Fruit fly (Drosophila melanogaster) whole organism, prepupa: ENCODE measurements around the gene CG13725.

Experiments used
- CG10631 ChIP-seq: fragments of 200-800 bp; sonication (Bioruptor generic); optimal IDR thresholded peaks from 2 replicates; lab custom pipeline; 2016; ENCODE audit warnings: missing biosample characterization, missing genetic modification characterization
- CG11294 ChIP-seq: fragments of 200-800 bp; sonication (Bioruptor generic); IDR thresholded peaks from 2 replicates; pipeline ENCODE4 v1.3.6; 2022; ENCODE audit warnings: missing biosample characterization, missing genetic modification characterization
- CG11762 ChIP-seq: fragments of 200-800 bp; sonication (Bioruptor generic); optimal IDR thresholded peaks from 3 replicates; lab custom pipeline; 2016; ENCODE audit warnings: missing biosample characterization, missing genetic modification characterization; ENCODE audit not compliant: insufficient read depth
- CG11902 ChIP-seq: fragments of 200-800 bp; sonication (Bioruptor generic); optimal IDR thresholded peaks from 3 replicates; lab custom pipeline; 2016; ENCODE audit warnings: missing biosample characterization, missing genetic modification characterization
- CG1621 ChIP-seq: fragments of 200-800 bp; sonication (Bioruptor generic); optimal IDR thresholded peaks from 3 replicates; lab custom pipeline; 2018; ENCODE audit warnings: missing biosample characterization, mild to moderate bottlenecking, missing genetic modification characterization
- CG16779 ChIP-seq: fragments of 200-800 bp; sonication (Bioruptor generic); optimal IDR thresholded peaks from 3 replicates; lab custom pipeline; 2017; ENCODE audit warnings: missing biosample characterization, mild to moderate bottlenecking, missing genetic modification characterization
- CG31627 ChIP-seq: fragments of 200-800 bp; sonication (Bioruptor generic); optimal IDR thresholded peaks from 3 replicates; lab custom pipeline; 2016; ENCODE audit warnings: missing biosample characterization, missing genetic modification characterization
- CG34406 ChIP-seq: fragments of 200-800 bp; sonication (Bioruptor generic); optimal IDR thresholded peaks from 3 replicates; lab custom pipeline; 2016; ENCODE audit warnings: missing biosample characterization, missing genetic modification characterization
- CG6792 ChIP-seq: fragments of 200-800 bp; sonication (Bioruptor generic); optimal IDR thresholded peaks from 3 replicates; lab custom pipeline; 2016; ENCODE audit warnings: missing biosample characterization, missing genetic modification characterization
- CG8119 ChIP-seq: fragments of 200-800 bp; sonication (Bioruptor generic); IDR thresholded peaks from 3 replicates; pipeline ENCODE4 v1.3.6; 2022; ENCODE audit warnings: missing biosample characterization, missing genetic modification characterization
- CG8319 ChIP-seq: fragments of 200-800 bp; sonication (Bioruptor generic); optimal IDR thresholded peaks from 3 replicates; lab custom pipeline; 2016; ENCODE audit warnings: missing biosample characterization, missing genetic modification characterization
- Eip75B ChIP-seq: fragments of 200-800 bp; sonication (Bioruptor generic); optimal IDR thresholded peaks from 3 replicates; lab custom pipeline; 2016; ENCODE audit warnings: missing biosample characterization, missing genetic modification characterization
- Eip93F ChIP-seq: fragments of 200-800 bp; sonication (Bioruptor generic); optimal IDR thresholded peaks from 2 replicates; lab custom pipeline; 2016; ENCODE audit warnings: missing biosample characterization, mild to moderate bottlenecking, missing genetic modification characterization
- Ets21C ChIP-seq: fragments of 200-800 bp; sonication (Bioruptor generic); optimal IDR thresholded peaks from 3 replicates; lab custom pipeline; 2016; ENCODE audit warnings: missing biosample characterization, missing genetic modification characterization
- Hr38 ChIP-seq: sonication (Bioruptor generic); optimal IDR thresholded peaks from 2 replicates; lab custom pipeline; 2016; ENCODE audit warnings: missing biosample characterization, missing genetic modification characterization
- Hr39 ChIP-seq: fragments of 200-800 bp; sonication (Bioruptor generic); optimal IDR thresholded peaks from 2 replicates; lab custom pipeline; 2016; ENCODE audit warnings: missing biosample characterization, missing genetic modification characterization
- Hr4 ChIP-seq: fragments of 200-800 bp; sonication (Bioruptor generic); optimal IDR thresholded peaks from 3 replicates; lab custom pipeline; 2016; ENCODE audit warnings: missing biosample characterization, missing genetic modification characterization
- Lpt ChIP-seq: fragments of 200-800 bp; sonication (Bioruptor generic); optimal IDR thresholded peaks from 3 replicates; lab custom pipeline; 2016; ENCODE audit warnings: missing biosample characterization, missing genetic modification characterization
- Met ChIP-seq: fragments of 200-800 bp; sonication (Bioruptor generic); optimal IDR thresholded peaks from 3 replicates; lab custom pipeline; 2016; ENCODE audit warnings: missing biosample characterization, missing genetic modification characterization
- Sox102F ChIP-seq: fragments of 200-800 bp; sonication (Bioruptor generic); optimal IDR thresholded peaks from 2 replicates; lab custom pipeline; 2016; ENCODE audit warnings: missing biosample characterization, mild to moderate bottlenecking, missing genetic modification characterization
- Sox14 ChIP-seq: fragments of 200-800 bp; sonication (Bioruptor generic); optimal IDR thresholded peaks from 3 replicates; lab custom pipeline; 2016; ENCODE audit warnings: missing biosample characterization, missing genetic modification characterization
- achi ChIP-seq: fragments of 200-800 bp; sonication (Bioruptor generic); optimal IDR thresholded peaks from 3 replicates; lab custom pipeline; 2016; ENCODE audit warnings: missing biosample characterization, missing genetic modification characterization
- dac ChIP-seq: fragments of 200-800 bp; sonication (Bioruptor generic); optimal IDR thresholded peaks from 2 replicates; lab custom pipeline; 2017; ENCODE audit warnings: missing biosample characterization, mild to moderate bottlenecking, missing genetic modification characterization
- eg ChIP-seq: fragments of 200-800 bp; sonication (Bioruptor generic); IDR thresholded peaks from 3 replicates; pipeline ENCODE4 v1.3.6; 2022; ENCODE audit warnings: missing biosample characterization, missing genetic modification characterization
- esn ChIP-seq: fragments of 200-800 bp; sonication (Bioruptor generic); optimal IDR thresholded peaks from 2 replicates; lab custom pipeline; 2016; ENCODE audit warnings: missing biosample characterization, mild to moderate bottlenecking, missing genetic modification characterization, moderate library complexity
- fd59A ChIP-seq: fragments of 200-800 bp; sonication (Bioruptor generic); optimal IDR thresholded peaks from 2 replicates; lab custom pipeline; 2017; ENCODE audit warnings: missing biosample characterization, mild to moderate bottlenecking, missing genetic modification characterization, missing genetic modification reagents
- fd85E ChIP-seq: fragments of 200-800 bp; sonication (Bioruptor generic); optimal IDR thresholded peaks from 3 replicates; lab custom pipeline; 2016; ENCODE audit warnings: missing biosample characterization, missing genetic modification characterization
- fkh ChIP-seq: fragments of 200-800 bp; sonication (Bioruptor generic); optimal IDR thresholded peaks from 3 replicates; lab custom pipeline; 2017; ENCODE audit warnings: missing biosample characterization, mild to moderate bottlenecking, missing genetic modification characterization, moderate library complexity
- lz ChIP-seq: fragments of 200-800 bp; sonication (Bioruptor generic); optimal IDR thresholded peaks from 3 replicates; lab custom pipeline; 2016; ENCODE audit warnings: missing biosample characterization, missing genetic modification characterization
- net ChIP-seq: fragments of 200-800 bp; sonication (Bioruptor generic); optimal IDR thresholded peaks from 3 replicates; lab custom pipeline; 2016; ENCODE audit warnings: missing biosample characterization, missing genetic modification characterization
- salr ChIP-seq, 2 experiments: fragments of 200-800 bp; sonication (Bioruptor generic); optimal IDR thresholded peaks; 3 replicates each; lab custom pipeline; 2016 to 2018; ENCODE audit warnings: missing biosample characterization in 2 of 2, missing genetic modification characterization in 2 of 2, mild to moderate bottlenecking in 1 of 2
- spab ChIP-seq: fragments of 200-800 bp; sonication (Bioruptor generic); optimal IDR thresholded peaks from 2 replicates; lab custom pipeline; 2017; ENCODE audit warnings: missing biosample characterization, mild to moderate bottlenecking, missing genetic modification characterization, missing genetic modification reagents
- ss ChIP-seq, 2 experiments: fragments of 200-800 bp; sonication (Bioruptor generic); optimal IDR thresholded peaks; 2 replicates in 1 of 2; 3 replicates in 1 of 2; lab custom pipeline; 2017 to 2018; ENCODE audit warnings: mild to moderate bottlenecking in 2 of 2, missing biosample characterization in 2 of 2, missing genetic modification characterization in 2 of 2, moderate library complexity in 1 of 2
- svp ChIP-seq: fragments of 200-800 bp; sonication (Bioruptor generic); peaks from one replicate; lab custom pipeline; 2016; ENCODE audit warnings: missing biosample characterization, missing genetic modification characterization

The CG13725 gene

DNA sequence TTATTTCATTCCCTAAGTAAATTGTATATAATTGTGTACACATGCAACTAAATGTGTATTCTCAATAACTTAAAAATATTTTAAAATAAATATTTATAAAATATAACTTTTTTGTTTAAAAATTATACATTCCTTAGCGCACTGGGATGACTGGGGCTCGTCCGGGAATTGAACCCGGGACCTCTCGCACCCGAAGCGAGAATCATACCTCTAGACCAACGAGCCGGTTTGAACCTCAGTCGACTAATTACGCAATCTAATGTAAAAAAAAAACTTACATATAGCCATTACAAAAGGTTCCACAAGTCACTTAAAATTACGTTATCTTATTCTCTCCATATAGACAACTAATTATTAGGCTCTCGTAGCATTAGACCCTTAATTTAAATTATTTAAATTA is 14.4 kb upstream of the CG13725 start:
- TF ChIP-seq svp (GFP tag; lab: Kevin White, UChicago): peak; percentile 27
- TF ChIP-seq fd85E: no peak
- no peak for TF ChIP-seq Hr39

DNA sequence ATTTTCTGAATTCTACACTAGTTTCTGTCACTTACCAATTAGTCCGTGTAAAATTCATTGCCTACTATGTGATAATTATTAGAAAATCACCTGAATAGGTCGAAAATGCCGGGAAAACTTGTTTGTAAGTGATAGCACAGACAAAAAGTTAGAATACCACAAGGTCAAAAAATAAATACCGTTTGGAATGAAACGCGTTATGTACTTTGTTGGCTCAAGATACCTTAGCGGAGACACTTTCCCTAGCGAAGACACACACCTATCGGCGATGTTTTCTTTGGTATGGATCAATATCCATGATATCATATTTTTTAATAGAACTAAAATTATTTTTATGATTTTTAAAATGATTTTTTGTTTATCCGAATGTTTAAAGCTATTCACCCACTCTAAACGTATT is 13.8 kb upstream of the CG13725 start, which contains the start of gene CG6479:
Gene CG6479, minus strand, starts transcription at position 141 of the 400 bp plus-strand sequence.
- peak; percentile 80 for TF ChIP-seq svp (GFP tag; lab: Kevin White, UChicago)
- TF ChIP-seq spab (GFP tag; lab: Kevin White, UChicago): no peak
- TF ChIP-seq esn (GFP tag; lab: Kevin White, UChicago): no peak
- no peak for TF ChIP-seq Sox102F (GFP tag; lab: Kevin White, UChicago)
- TF ChIP-seq achi (GFP tag; lab: Kevin White, UChicago): no peak
- TF ChIP-seq Lpt: no peak

DNA sequence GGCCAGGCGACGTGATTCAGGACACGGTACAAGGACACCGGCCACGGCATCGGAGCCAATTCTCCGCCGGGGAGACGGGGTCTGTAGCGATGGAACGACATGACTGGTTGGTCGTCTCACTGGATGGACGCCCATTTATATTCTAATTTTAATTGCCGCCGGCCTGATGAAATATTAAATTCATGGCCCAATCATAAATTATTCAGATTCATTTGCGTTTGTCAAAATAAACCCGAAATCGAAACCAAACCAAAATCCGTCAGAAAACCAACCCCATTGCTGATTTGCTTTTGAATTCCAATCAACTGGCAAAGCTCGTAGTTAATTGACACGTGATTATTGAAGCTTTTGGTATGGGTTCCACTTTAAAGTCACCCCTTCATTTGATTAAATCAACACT is 3.8 kb upstream of the CG13725 start, which contains the start of gene Or74a:
Gene Or74a, minus strand, starts transcription at position 101 of the 400 bp plus-strand sequence.
- TF ChIP-seq lz (GFP tag; lab: Kevin White, UChicago) (no peak), Hr38 (no peak), CG1621 (tag; lab: Kevin White, UChicago) (no peak), spab (GFP tag; lab: Kevin White, UChicago) (no peak), fkh (GFP tag; lab: Kevin White, UChicago) (no peak), fd59A (GFP tag; lab: Kevin White, UChicago) (no peak), CG11902 (no peak), CG8319 (no peak), eg (GFP tag; lab: Robert Waterston, UW) (no peak), Sox102F (GFP tag; lab: Kevin White, UChicago) (no peak), ss (GFP tag; optimal IDR thresholded peaks at IDR 0.05; lab: Kevin White, UChicago) (no peak), Ets21C (GFP tag; lab: Kevin White, UChicago) (no peak), Hr39 (no peak), dac (no peak), Sox14 (no peak), CG8119 (GFP tag; lab: Robert Waterston, UW) (no peak), CG10631 (GFP tag; lab: Kevin White, UChicago) (no peak), CG16779 (tag; lab: Kevin White, UChicago) (no peak), CG34406 (GFP tag; lab: Kevin White, UChicago) (no peak), Hr4 (no peak)

DNA sequence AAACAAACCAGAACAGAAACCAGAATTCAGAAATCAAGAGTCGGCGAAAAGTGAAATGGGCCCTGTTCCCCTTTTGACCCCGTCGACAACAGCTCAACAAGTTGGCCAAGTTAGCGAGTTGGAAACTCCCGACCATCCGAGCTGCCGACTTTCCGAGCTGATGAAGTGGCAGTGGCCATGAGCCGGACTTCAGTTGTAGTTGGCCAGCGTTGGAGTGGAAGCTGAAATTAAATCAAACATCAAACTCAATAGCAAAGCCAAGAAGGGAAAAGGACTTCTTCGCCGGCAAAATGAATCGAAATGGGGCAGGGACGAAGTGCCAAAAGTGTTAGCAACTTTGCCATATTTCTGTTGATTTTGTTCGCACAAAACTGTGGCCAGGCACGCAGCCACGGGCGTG is 2.8 kb downstream of the CG13725 start, which contains the start of gene CG13724:
Gene CG13724, plus strand, starts transcription at position 301 of the 400 bp plus-strand sequence.
- TF ChIP-seq CG1621 (tag; lab: Kevin White, UChicago) (no peak), net (GFP tag; lab: Kevin White, UChicago) (no peak), svp (GFP tag; lab: Kevin White, UChicago) (peak; percentile 13)

DNA sequence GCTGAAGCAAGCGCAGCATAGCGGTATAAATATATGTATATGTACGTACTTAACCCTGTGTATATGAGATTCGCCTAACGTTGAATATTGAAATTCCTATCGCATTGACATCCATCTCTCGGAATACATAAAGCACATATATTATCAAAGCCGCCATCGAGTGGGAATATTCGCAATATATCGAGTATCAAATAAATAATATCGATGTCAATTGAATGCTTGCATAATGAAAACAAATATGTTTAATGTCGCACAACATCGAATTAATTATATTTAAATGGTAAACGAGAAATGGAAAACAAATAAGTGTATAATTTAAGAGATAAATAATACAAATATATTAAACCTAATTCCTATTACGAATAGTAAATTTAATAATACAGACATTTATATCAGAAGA is 4.6 kb downstream of the CG13725 start, which contains the start of gene ND-24L:
Gene ND-24L, minus strand, starts transcription at position 101 of the 400 bp plus-strand sequence.
- TF ChIP-seq dac: no peak
- no peak for TF ChIP-seq CG8119 (GFP tag; lab: Robert Waterston, UW)
- no peak for TF ChIP-seq Eip75B (GFP tag; lab: Kevin White, UChicago)
- no peak for TF ChIP-seq Eip93F (GFP tag; lab: Kevin White, UChicago)
- TF ChIP-seq CG31627: no peak
- no peak for TF ChIP-seq CG11762 (GFP tag; lab: Kevin White, UChicago)
- no peak for TF ChIP-seq Met (GFP tag; lab: Kevin White, UChicago)
- no peak for TF ChIP-seq CG11294 (GFP tag; lab: Robert Waterston, UW)
- no peak for TF ChIP-seq CG34406 (GFP tag; lab: Kevin White, UChicago)
- no peak for TF ChIP-seq CG6792 (GFP tag; lab: Kevin White, UChicago)
- TF ChIP-seq salr (GFP tag; optimal IDR thresholded peaks at IDR 0.05; lab: Kevin White, UChicago): no peak
